Worm (Caenorhabditis elegans) whole organism, young adult: ENCODE data around the gene M117.1.
A peak's percentile ranks its signal among the peaks of the same experiment; 100 is the strongest.

ENCODE experiments used
- attf-3 ChIP-seq: fragments of 200-800 bp; sonication (Bioruptor generic); conservative IDR thresholded peaks from 2 replicates; pipeline ENCODE4 v1.3.6; 2022; ENCODE audit warnings: missing genetic modification reagents, missing genetic modification characterization, missing compliant biosample characterization
- ceh-27 ChIP-seq: fragments of 200-800 bp; sonication (Bioruptor generic); optimal IDR thresholded peaks from 2 replicates; lab custom pipeline; 2018; ENCODE audit warnings: mild to moderate bottlenecking, missing genetic modification characterization, moderate library complexity, missing compliant biosample characterization
- egl-18 ChIP-seq: fragments of 200-800 bp; sonication (Bioruptor generic); IDR thresholded peaks from 2 replicates; pipeline ENCODE4 v1.3.6; 2022; ENCODE audit warnings: missing genetic modification reagents, missing genetic modification characterization, missing compliant biosample characterization
- lsy-27 ChIP-seq: sonication (generic microtip); optimal IDR thresholded peaks from 2 replicates; lab custom pipeline; 2017; ENCODE audit warnings: missing genetic modification characterization, mild to moderate bottlenecking, missing compliant biosample characterization, antibody characterized with exemption, missing genotype, borderline replicate concordance; ENCODE audit not compliant: insufficient read depth
- mes-4 ChIP-seq: sonication (generic microtip); optimal IDR thresholded peaks from 2 replicates; lab custom pipeline; 2016; ENCODE audit warnings: missing genotype, missing genetic modification characterization, missing compliant biosample characterization
- nhr-90 ChIP-seq: sonication (generic microtip); optimal IDR thresholded peaks from 2 replicates; lab custom pipeline; 2016; ENCODE audit warnings: missing genotype, mild to moderate bottlenecking, missing genetic modification characterization, missing compliant biosample characterization
- snpc-3.4 ChIP-seq: sonication (generic microtip); optimal IDR thresholded peaks from 2 replicates; lab custom pipeline; 2017; ENCODE audit warnings: missing genetic modification characterization, mild to moderate bottlenecking, missing compliant biosample characterization, antibody characterized with exemption, moderate library complexity, missing genotype, missing genetic modification reagents

- TF ChIP-seq lsy-27 (tag; lab: Kevin White, UChicago) = no peak
- TF ChIP-seq attf-3 = no peak
- TF ChIP-seq egl-18 = no peak
- no peak for TF ChIP-seq nhr-90
- no peak for TF ChIP-seq snpc-3.4
- TF ChIP-seq mes-4 (tag; lab: Kevin White, UChicago) = no peak
- peak; percentile 49 for TF ChIP-seq ceh-27
These were observed 4.3 kb upstream of the M117.1 start for ce11 chrIV:11809708-11810114.
